Worm (Caenorhabditis elegans) whole organism, L4/young adult: ENCODE results near the gene cfz-2.

Source experiments
- W03F9.2 ChIP-seq: fragments of 150-350 bp; optimal IDR thresholded peaks from 2 replicates; lab custom pipeline; 2014; ENCODE audit warnings: missing biosample characterization, missing genetic modification characterization
- dao-5 ChIP-seq: sonication (generic microtip); optimal IDR thresholded peaks from 2 replicates; lab custom pipeline; 2016; ENCODE audit warnings: missing genotype, missing genetic modification characterization, moderate library complexity, missing compliant biosample characterization
- him-1 ChIP-seq: sonication (generic microtip); optimal IDR thresholded peaks from 2 replicates; lab custom pipeline; 2016; ENCODE audit warnings: missing genotype, missing genetic modification reagents, missing genetic modification characterization, missing compliant biosample characterization

The cfz-2 gene

DNA sequence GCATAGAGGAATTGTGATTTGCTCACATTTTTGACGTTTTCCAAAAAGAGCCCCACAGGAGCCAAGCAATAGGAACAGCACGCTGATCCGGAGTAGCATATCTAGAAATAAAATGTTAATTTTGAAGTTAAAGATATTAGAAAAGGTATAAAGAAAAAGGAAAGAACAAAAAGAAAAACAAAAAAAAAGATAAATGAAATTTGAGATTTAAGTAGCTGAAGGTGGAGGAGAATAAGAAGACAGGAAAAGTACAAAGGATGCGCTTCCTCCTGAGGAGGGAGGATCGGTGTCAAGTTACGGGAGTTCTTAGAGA, at the start of gene cfz-2:
TSS of gene cfz-2 (minus strand) at position 101 of the 313 bp plus-strand sequence.
- TF ChIP-seq W03F9.2 (tag; lab: Kevin White, UChicago) (no peak), dao-5 (no peak), him-1 (no peak)

DNA sequence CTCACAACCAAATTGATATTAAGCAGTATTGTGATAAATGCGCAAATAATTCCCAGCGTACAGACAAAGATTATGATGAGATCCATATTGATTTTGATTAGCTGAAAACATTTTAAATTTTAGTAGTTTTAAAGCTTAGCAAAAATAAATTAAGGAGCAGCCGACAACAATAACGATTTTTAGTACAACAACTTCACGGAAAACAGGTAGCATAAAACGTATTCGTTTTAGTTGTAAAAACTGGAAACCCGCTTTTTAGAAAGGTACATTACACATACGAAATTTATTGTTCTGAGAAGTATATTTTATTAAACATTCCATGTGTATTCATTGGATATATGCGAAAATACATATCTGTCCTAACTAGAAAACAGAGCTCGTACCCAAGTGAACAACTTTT, 45.8 kb upstream of the cfz-2 start, which contains the start of gene srbc-36:
TSS of gene srbc-36 (minus strand) at position 101 of the 400 bp plus-strand sequence.
- TF ChIP-seq dao-5 (no peak), W03F9.2 (tag; lab: Kevin White, UChicago) (no peak)

DNA sequence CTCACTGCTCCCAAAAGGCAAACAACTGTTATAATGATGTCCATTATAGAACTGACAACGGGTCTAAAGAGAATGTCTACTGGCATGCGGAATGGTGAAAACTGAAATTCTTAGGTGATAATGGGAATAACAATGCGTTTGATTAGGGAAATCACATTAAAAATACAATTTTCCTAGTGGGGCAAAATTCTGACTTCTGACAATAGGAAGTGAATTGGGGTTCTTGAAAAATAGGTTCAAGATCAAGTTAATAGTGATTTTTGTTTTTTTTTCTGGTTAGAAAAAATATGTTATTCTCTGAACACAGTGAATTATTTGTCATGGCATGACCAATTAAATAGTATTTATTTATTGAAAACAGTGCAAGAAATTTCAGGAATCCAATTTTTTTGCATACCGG, 42.2 kb upstream of the cfz-2 start, which contains the start of gene srbc-32:
TSS of gene srbc-32 (minus strand) at position 101 of the 400 bp plus-strand sequence.
- no peak for TF ChIP-seq dao-5
- TF ChIP-seq W03F9.2 (tag; lab: Kevin White, UChicago), result no peak
- no peak for TF ChIP-seq him-1

DNA sequence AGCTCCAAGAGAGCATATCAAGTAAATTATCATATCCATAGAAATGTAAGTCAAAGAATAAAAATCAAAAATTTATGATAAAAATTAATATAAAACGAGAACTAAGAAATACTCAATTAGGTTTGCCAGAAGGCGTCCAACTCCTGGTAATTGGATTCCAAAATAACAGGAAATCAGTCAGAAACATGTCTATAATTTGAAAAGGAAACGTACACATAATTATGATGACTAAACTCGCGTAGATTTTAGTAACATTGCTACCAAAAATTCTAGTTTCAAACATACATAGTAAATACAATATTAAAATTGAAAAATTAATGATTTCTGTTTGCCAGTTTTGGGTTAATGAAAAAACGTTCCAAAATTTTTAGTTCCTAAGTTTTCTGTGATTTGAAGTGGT, 40.0 kb upstream of the cfz-2 start, which contains the start of gene srbc-33:
TSS of gene srbc-33 (minus strand) at position 101 of the 400 bp plus-strand sequence.
- no peak for TF ChIP-seq him-1
- no peak for TF ChIP-seq W03F9.2 (tag; lab: Kevin White, UChicago)
- no peak for TF ChIP-seq dao-5

DNA sequence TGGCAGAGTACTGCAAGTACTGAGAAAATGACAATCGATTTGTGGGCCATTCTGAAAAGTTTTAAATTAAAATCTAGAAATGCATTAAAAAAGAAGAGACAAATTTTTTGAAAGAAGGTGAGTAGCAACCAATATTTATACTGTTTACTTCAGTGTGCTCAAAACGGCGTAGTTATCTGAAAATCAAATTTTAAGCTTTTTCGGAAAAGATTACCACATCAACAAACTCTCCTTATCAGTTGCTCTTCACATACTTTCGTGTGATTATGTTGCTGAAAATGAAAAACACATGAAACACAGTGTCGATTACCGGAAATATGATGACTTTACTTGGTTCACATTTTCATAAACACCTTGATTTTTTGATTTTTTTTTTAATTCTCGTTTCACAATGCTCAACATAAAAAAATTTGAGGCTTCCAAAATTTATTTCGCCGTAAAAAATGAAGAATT, 37.9 kb upstream of the cfz-2 start, which contains the start of gene lys-7:
TSS of gene lys-7 (minus strand) at position 51 of the 453 bp plus-strand sequence.
- TF ChIP-seq W03F9.2 (tag; lab: Kevin White, UChicago) (no peak), dao-5 (no peak), him-1 (no peak)

DNA sequence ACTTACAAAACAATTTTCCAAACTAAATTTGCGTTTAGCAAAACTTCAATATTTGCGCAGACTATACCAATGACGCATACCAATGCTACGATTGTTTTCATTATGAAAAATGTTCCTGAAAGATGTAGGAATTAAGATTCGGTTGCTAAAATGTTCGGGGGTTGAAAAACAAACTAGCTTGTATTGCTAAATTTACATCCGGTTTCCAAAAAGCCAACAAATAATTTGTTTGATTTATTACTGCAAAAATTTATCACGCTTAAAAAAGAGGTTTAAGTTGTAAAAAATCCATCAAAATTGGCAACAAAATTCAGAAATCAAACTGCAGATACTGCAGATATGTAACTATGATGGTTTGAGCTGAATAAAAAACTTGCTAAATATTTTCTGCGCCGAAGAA, 35.7 kb upstream of the cfz-2 start, which contains the start of gene srbc-30:
TSS of gene srbc-30 (minus strand) at position 101 of the 400 bp plus-strand sequence.
- no peak for TF ChIP-seq dao-5
- no peak for TF ChIP-seq W03F9.2 (tag; lab: Kevin White, UChicago)
- TF ChIP-seq him-1, result no peak

DNA sequence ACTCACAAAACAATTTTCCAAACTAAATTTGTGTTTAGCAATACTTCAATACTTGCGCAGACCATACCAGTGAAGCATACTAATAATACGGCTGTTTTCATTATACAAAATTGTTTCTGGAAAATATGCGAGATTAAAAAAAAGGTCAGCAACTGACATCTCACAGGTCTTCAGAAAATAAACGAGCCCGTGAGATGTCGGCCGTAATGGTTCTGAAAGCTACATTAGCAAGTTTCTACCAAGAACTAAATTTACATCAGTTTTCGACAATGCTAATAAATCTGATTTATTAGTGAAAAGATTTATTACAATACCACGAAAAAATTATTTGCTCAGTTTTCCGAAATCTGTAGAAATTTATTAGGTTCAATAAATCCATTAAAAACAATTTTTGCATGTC, 32.8 kb upstream of the cfz-2 start, which contains the start of gene srbc-31:
TSS of gene srbc-31 (minus strand) at position 101 of the 400 bp plus-strand sequence.
- TF ChIP-seq dao-5 (no peak), W03F9.2 (tag; lab: Kevin White, UChicago) (no peak), him-1 (no peak)

DNA sequence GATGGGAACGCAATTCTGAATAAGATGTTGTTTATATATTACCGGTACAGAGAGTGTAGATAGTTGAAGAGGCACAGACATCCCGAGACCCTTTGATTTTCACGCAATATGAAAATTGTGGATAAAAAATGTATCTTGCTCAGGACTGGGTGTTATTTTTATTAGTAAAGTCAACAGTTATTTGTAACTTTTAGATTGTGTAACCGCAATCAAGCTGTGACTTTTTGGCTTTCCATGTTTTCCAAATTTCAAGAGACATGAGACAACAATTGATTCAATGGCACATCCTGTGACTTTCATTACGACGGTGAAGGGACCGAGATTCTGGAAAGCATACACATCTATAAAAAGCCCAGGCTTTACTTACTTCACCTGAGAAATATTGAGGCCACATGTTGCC, 31.6 kb upstream of the cfz-2 start:
- TF ChIP-seq him-1, result no peak
- no peak for TF ChIP-seq W03F9.2 (tag; lab: Kevin White, UChicago)
- no peak for TF ChIP-seq dao-5

DNA sequence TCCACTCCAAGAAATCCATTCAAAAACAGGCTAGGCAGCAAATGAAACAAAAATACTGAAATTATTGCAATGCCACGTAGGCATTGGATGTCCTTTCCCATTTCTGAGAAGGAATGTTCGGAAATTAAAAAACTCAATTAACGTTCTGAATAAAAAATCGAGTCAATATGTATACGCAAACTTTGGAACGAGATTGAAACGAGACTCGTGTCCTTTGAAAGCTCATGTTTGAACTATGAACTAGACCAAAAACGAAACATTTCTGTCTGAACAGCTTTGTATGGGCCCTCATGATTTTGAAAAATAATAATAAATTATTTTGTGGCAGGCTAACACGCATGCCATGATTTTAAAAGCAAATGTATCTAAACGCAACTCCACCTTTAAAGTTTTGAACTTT, 30.3 kb upstream of the cfz-2 start, which contains the start of gene oac-2:
TSS of gene oac-2 (minus strand) at position 101 of the 400 bp plus-strand sequence.
- TF ChIP-seq him-1 (no peak), dao-5 (no peak), W03F9.2 (tag; lab: Kevin White, UChicago) (no peak)

DNA sequence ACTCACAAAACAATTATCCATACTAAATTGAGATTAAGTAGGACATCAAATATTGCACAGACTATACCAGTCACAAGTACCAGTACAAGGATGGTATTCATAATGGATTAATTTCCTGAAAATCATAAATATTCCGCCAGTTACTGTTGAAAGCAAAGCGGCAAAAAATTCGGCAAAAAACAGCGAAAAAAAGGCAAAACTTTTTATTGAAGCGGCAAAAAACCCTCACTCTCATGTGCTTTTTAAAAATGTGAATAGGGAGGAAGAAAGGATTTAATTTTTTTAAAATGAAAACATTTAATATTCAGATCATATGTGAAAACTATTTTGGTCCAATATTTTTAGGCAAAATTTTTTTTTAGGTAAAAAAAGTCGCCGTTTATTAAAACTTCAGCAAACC, 26.1 kb upstream of the cfz-2 start, which contains the start of gene srbc-29:
TSS of gene srbc-29 (minus strand) at position 101 of the 400 bp plus-strand sequence.
- TF ChIP-seq him-1 (no peak), W03F9.2 (tag; lab: Kevin White, UChicago) (no peak), dao-5 (no peak)

DNA sequence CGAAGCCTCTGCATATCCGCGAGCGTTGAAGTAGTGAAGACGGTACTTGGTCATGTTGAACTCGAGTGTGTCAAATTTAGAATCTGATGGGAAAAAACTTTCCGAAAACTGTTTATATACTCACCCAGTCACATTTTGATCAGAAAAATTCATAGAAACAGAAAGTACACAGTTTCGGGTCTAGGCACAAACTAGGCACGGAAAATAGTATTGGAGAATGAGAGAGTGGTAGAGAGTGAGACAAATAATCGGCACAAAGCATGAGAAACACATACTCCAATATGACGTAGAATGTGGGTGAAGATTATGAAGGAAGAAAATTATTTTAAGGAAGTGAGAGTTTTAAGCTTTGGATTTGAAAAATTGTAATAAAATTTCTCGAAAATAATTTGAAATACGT, 23.8 kb upstream of the cfz-2 start, which contains the start of gene gst-33:
TSS of gene gst-33 (minus strand) at position 127 of the 400 bp plus-strand sequence.
- TF ChIP-seq W03F9.2 (tag; lab: Kevin White, UChicago) (no peak), dao-5 (no peak), him-1 (no peak)

DNA sequence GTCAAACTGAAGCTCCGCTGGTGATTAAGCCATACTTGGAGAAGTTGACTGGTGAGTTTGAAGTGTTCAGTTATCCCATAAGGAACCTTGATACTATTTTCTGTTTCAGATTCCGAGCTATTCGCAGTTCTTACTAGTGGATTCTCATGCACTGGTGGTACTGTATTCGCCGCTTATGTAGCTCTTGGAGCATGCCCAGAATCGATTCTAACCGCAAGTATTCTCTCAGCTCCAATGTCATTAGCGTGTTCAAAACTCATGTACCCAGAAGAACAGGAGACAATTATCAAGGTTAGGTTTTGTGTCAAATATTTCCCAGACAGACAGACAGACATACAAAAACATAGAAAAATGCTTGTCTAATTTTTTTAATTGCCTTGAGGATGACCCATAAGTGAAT, 20.2 kb upstream of the cfz-2 start:
- TF ChIP-seq him-1 (no peak), dao-5 (no peak), W03F9.2 (tag; lab: Kevin White, UChicago) (no peak)

DNA sequence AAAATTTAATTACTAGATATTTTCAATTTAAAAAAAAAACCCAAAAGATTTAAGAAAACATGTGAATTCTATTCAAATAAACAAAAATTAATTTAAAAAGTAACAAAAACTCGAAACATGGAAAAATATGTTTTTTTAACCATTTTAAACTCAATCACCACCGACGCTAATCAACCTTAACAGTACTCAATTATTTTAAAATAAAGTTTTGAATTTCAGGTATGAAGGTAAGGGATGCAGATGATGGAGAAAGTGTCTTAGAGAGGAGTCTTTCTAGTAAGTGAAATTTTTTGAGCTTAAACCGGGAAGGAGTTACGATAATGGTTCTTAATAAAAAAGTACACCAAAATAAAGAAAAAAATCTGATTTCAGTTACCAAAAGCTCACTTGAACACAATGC, 18.8 kb upstream of the cfz-2 start, which contains the start of gene slc-28.1:
TSS of gene slc-28.1 (plus strand) at position 301 of the 400 bp plus-strand sequence.
- no peak for TF ChIP-seq W03F9.2 (tag; lab: Kevin White, UChicago)
- TF ChIP-seq him-1, result no peak
- no peak for TF ChIP-seq dao-5

DNA sequence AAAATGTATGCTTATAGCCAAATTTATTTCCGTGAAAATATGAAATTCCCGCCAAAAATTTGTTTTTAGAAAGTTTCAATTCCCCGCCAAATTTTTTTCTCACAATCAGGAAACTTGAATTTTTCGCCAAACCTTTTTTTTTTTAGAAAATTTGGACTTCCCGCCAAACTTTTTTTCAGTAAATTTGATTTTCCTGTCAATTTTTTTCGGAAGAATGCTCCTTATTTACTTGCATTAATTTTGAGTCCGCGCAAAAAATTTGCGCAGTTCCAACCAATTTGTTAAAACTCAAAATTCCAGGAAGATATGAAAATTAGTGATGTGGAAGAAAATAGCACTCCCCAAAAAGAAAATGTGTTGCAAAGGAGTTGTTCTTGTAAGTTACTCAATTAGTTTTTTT, 15.2 kb upstream of the cfz-2 start, which contains the start of gene slc-28.2:
TSS of gene slc-28.2 (plus strand) at position 301 of the 400 bp plus-strand sequence.
- TF ChIP-seq dao-5 (no peak), W03F9.2 (tag; lab: Kevin White, UChicago) (no peak), him-1 (no peak)

DNA sequence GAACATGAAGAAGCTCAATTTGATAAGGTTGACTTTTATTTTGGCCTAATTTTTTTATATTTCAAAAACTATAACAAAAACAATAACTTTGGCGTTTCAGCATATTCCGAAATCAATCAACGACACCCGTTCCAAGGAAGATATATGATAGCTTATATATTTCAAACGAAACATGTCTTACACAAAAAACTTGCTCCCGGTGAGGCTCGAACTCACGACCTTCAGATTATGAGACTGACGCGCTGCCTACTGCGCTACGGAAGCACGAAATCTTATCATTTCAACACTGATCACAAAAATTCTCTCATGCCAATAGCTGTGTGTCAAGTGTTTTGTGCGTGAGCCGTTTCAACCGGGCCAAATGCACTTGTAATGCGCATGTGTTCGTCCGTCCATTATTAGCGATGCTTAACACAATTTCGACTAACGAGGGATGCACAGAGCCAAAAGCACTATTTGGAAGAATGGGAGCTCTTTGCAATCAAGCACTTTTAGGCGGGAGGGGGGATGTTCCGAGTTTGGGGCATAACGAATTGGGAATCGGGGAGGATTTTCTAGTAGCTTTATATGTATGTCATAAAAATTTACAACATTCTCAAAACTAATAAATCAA, 10.6 kb upstream of the cfz-2 start:
- TF ChIP-seq dao-5, result no peak
- TF ChIP-seq him-1, result no peak
- TF ChIP-seq W03F9.2 (tag; lab: Kevin White, UChicago), result no peak
